Worm (Caenorhabditis elegans) whole organism, L3 larva: ENCODE data around the gene srd-40.

Experiments
- R02D3.7 ChIP-seq: fragments of 150-350 bp; optimal IDR thresholded peaks from 2 replicates; lab custom pipeline; 2014; ENCODE audit warnings: missing biosample characterization, missing genetic modification characterization
- ZK546.5 ChIP-seq: sonication (generic microtip); optimal IDR thresholded peaks from 2 replicates; lab custom pipeline; 2017; ENCODE audit warnings: missing biosample characterization, missing genetic modification characterization
- aly-2 ChIP-seq: fragments of 150-350 bp; optimal IDR thresholded peaks from 2 replicates; lab custom pipeline; 2014; ENCODE audit warnings: missing biosample characterization, missing genetic modification characterization
- ama-1 ChIP-seq: fragments of 150-350 bp; optimal IDR thresholded peaks from 2 replicates; lab custom pipeline; 2018
- ceh-16 ChIP-seq: sonication (generic microtip); optimal IDR thresholded peaks from 2 replicates; lab custom pipeline; 2017; ENCODE audit warnings: missing biosample characterization, missing genetic modification characterization
- ceh-28 ChIP-seq: fragments of 150-350 bp; optimal IDR thresholded peaks from 2 replicates; lab custom pipeline; 2014; ENCODE audit warnings: missing biosample characterization, missing genetic modification reagents, missing genetic modification characterization
- ceh-82 ChIP-seq: fragments of 150-350 bp; optimal IDR thresholded peaks from 2 replicates; lab custom pipeline; 2014; ENCODE audit warnings: missing biosample characterization, missing genetic modification characterization
- ceh-9 ChIP-seq: sonication (generic microtip); optimal IDR thresholded peaks from 2 replicates; lab custom pipeline; 2018; ENCODE audit warnings: missing biosample characterization, missing genetic modification characterization
- daf-12 ChIP-seq: fragments of 150-350 bp; optimal IDR thresholded peaks from 2 replicates; lab custom pipeline; 2014; ENCODE audit warnings: missing biosample characterization, missing genetic modification reagents, missing genetic modification characterization
- egl-27 ChIP-seq: sonication (generic microtip); optimal IDR thresholded peaks from 4 replicates; lab custom pipeline; 2017; ENCODE audit warnings: missing biosample characterization, missing genetic modification reagents, missing genetic modification characterization
- egl-5 ChIP-seq: fragments of 150-350 bp; optimal IDR thresholded peaks from 2 replicates; lab custom pipeline; 2017; ENCODE audit warnings: missing biosample characterization, missing genetic modification reagents, missing genetic modification characterization, inconsistent platforms
- elt-1 ChIP-seq: fragments of 150-350 bp; optimal IDR thresholded peaks from 2 replicates; lab custom pipeline; 2014; ENCODE audit warnings: missing biosample characterization, missing genetic modification characterization
- elt-2 ChIP-seq: sonication (generic microtip); optimal IDR thresholded peaks from 2 replicates; lab custom pipeline; 2016; ENCODE audit warnings: missing genetic modification reagents, mild to moderate bottlenecking, missing genetic modification characterization, missing compliant biosample characterization
- elt-3 ChIP-seq, 3 experiments: fragments of 150-350 bp in 1 of 3; sonication (generic microtip) in 2 of 3; optimal IDR thresholded peaks; 2 replicates in 2 of 3; 4 replicates in 1 of 3; lab custom pipeline; 2014 to 2017; ENCODE audit warnings: missing biosample characterization in 3 of 3, missing genetic modification characterization in 3 of 3
- eor-1 ChIP-seq, 2 experiments: fragments of 150-350 bp; optimal IDR thresholded peaks; 2 replicates each; lab custom pipeline; 2014 to 2018; ENCODE audit warnings: missing biosample characterization in 2 of 2, missing genetic modification characterization in 2 of 2
- fkh-10 ChIP-seq: sonication (generic microtip); optimal IDR thresholded peaks from 2 replicates; lab custom pipeline; 2017; ENCODE audit warnings: missing biosample characterization, missing genetic modification reagents, missing genetic modification characterization
- fkh-2 ChIP-seq: fragments of 150-350 bp; optimal IDR thresholded peaks from 2 replicates; lab custom pipeline; 2014; ENCODE audit warnings: missing biosample characterization, missing genetic modification reagents, missing genetic modification characterization
- fos-1 ChIP-seq: fragments of 150-350 bp; optimal IDR thresholded peaks from 2 replicates; lab custom pipeline; 2014; ENCODE audit warnings: missing biosample characterization, missing genetic modification characterization
- hmg-11 ChIP-seq: sonication (generic microtip); optimal IDR thresholded peaks from 2 replicates; lab custom pipeline; 2016; ENCODE audit warnings: missing genetic modification characterization, missing compliant biosample characterization
- jun-1 ChIP-seq: fragments of 150-350 bp; optimal IDR thresholded peaks from 2 replicates; lab custom pipeline; 2014; ENCODE audit warnings: missing biosample characterization, missing genetic modification reagents, missing genetic modification characterization
- lin-15B ChIP-seq: fragments of 150-350 bp; optimal IDR thresholded peaks from 2 replicates; lab custom pipeline; 2014; ENCODE audit warnings: missing biosample characterization, missing genetic modification characterization
- lin-39 ChIP-seq: fragments of 150-350 bp; optimal IDR thresholded peaks from 2 replicates; lab custom pipeline; 2018; ENCODE audit warnings: missing biosample characterization, missing genetic modification reagents, missing genetic modification characterization
- lsy-12 ChIP-seq: sonication (generic microtip); optimal IDR thresholded peaks from 2 replicates; lab custom pipeline; 2016; ENCODE audit warnings: mild to moderate bottlenecking, missing genetic modification characterization, missing compliant biosample characterization
- mdl-1 ChIP-seq: fragments of 150-350 bp; optimal IDR thresholded peaks from 2 replicates; lab custom pipeline; 2014; ENCODE audit warnings: missing biosample characterization, missing genetic modification characterization
- mml-1 ChIP-seq: fragments of 150-350 bp; sonication (generic microtip); optimal IDR thresholded peaks from 3 replicates; lab custom pipeline; 2014; ENCODE audit warnings: missing biosample characterization, missing genetic modification characterization
- nfya-1 ChIP-seq: sonication (generic microtip); optimal IDR thresholded peaks from 2 replicates; lab custom pipeline; 2017; ENCODE audit warnings: missing genetic modification characterization, mild to moderate bottlenecking, missing compliant biosample characterization, antibody characterized with exemption, moderate library complexity; ENCODE audit not compliant: insufficient read depth
- nhr-11 ChIP-seq: fragments of 150-350 bp; optimal IDR thresholded peaks from 2 replicates; lab custom pipeline; 2014; ENCODE audit warnings: missing biosample characterization, missing genetic modification characterization
- nhr-12 ChIP-seq: fragments of 150-350 bp; optimal IDR thresholded peaks from 2 replicates; lab custom pipeline; 2014; ENCODE audit warnings: missing biosample characterization, missing genetic modification characterization
- nhr-23 ChIP-seq: fragments of 150-350 bp; optimal IDR thresholded peaks from 2 replicates; lab custom pipeline; 2014; ENCODE audit warnings: missing biosample characterization, missing genetic modification reagents, missing genetic modification characterization
- nhr-237 ChIP-seq: fragments of 150-350 bp; optimal IDR thresholded peaks from 2 replicates; lab custom pipeline; 2014; ENCODE audit warnings: missing biosample characterization, missing genetic modification characterization
- nhr-25 ChIP-seq: sonication (generic microtip); optimal IDR thresholded peaks from 2 replicates; lab custom pipeline; 2017; ENCODE audit warnings: missing biosample characterization, missing genetic modification characterization
- nhr-28 ChIP-seq: fragments of 150-350 bp; optimal IDR thresholded peaks from 2 replicates; lab custom pipeline; 2014; ENCODE audit warnings: missing biosample characterization, missing genetic modification characterization
- nhr-43 ChIP-seq: sonication (generic microtip); optimal IDR thresholded peaks from 2 replicates; lab custom pipeline; 2016; ENCODE audit warnings: mild to moderate bottlenecking, missing genetic modification characterization, missing compliant biosample characterization; ENCODE audit not compliant: poor library complexity, severe bottlenecking
- nhr-67 ChIP-seq: fragments of 150-350 bp; optimal IDR thresholded peaks from 2 replicates; lab custom pipeline; 2014; ENCODE audit warnings: missing biosample characterization, missing genetic modification characterization
- nhr-76 ChIP-seq: fragments of 150-350 bp; sonication (generic microtip); optimal IDR thresholded peaks from 5 replicates; lab custom pipeline; 2014; ENCODE audit warnings: missing biosample characterization, missing genetic modification characterization
- nhr-77 ChIP-seq: fragments of 150-350 bp; optimal IDR thresholded peaks from 2 replicates; lab custom pipeline; 2014; ENCODE audit warnings: missing biosample characterization, missing genetic modification characterization
- pha-4 ChIP-seq: fragments of 150-350 bp; optimal IDR thresholded peaks from 2 replicates; lab custom pipeline; 2014; ENCODE audit warnings: missing biosample characterization, missing genetic modification reagents, missing genetic modification characterization
- pqm-1 ChIP-seq: fragments of 150-350 bp; optimal IDR thresholded peaks from 2 replicates; lab custom pipeline; 2017; ENCODE audit warnings: missing biosample characterization, missing genetic modification characterization, inconsistent platforms
- sea-2 ChIP-seq: fragments of 150-350 bp; sonication (generic microtip); optimal IDR thresholded peaks from 4 replicates; lab custom pipeline; 2014; ENCODE audit warnings: missing biosample characterization, missing genetic modification reagents, missing genetic modification characterization
- skn-1 ChIP-seq: fragments of 150-350 bp; optimal IDR thresholded peaks from 2 replicates; lab custom pipeline; 2014; ENCODE audit warnings: missing biosample characterization, missing genetic modification characterization
- snpc-4 ChIP-seq: fragments of 150-350 bp; optimal IDR thresholded peaks from 2 replicates; lab custom pipeline; 2014; ENCODE audit warnings: missing biosample characterization, missing genetic modification characterization
- tbx-2 ChIP-seq: sonication (generic microtip); optimal IDR thresholded peaks from 2 replicates; lab custom pipeline; 2016; ENCODE audit warnings: mild to moderate bottlenecking, missing genetic modification characterization, missing compliant biosample characterization
- unc-39 ChIP-seq: sonication (generic microtip); optimal IDR thresholded peaks from 4 replicates; lab custom pipeline; 2017; ENCODE audit warnings: missing biosample characterization, missing genetic modification characterization
- zag-1 ChIP-seq: fragments of 150-350 bp; optimal IDR thresholded peaks from 2 replicates; lab custom pipeline; 2014; ENCODE audit warnings: missing biosample characterization, missing genetic modification characterization
- ztf-11 ChIP-seq: fragments of 150-350 bp; optimal IDR thresholded peaks from 2 replicates; lab custom pipeline; 2014; ENCODE audit warnings: missing biosample characterization, missing genetic modification characterization
- ztf-4 ChIP-seq: fragments of 150-350 bp; optimal IDR thresholded peaks from 2 replicates; lab custom pipeline; 2014; ENCODE audit warnings: missing biosample characterization, missing genetic modification characterization

Gene srd-40

DNA sequence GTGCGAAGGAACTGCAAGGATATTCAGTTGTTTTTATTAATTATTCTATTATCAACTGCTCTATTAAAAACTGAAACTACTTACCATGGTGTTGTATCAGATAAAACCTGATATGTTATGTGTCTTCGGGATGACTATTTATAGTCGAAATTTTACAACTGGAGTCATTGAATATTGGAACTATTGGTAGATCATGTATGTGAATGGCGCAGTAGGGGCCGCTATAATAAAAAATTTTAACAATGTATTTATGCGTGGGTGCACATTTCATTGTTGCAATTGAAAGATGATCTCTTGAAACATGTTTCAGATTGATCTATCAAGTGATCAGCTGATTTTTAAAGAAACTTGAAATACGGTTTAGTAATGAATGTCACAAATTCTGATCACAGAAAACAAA is 35.4 kb downstream of the srd-40 start, which contains the start of gene nspc-14:
Gene nspc-14, minus strand, starts transcription at position 101 of the 400 bp plus-strand sequence.
- TF ChIP-seq ceh-9 (no peak), zag-1 (tag; lab: Kevin White, UChicago) (no peak), fkh-10 (GFP tag; lab: Kevin White, UChicago) (no peak), elt-1 (tag; lab: Kevin White, UChicago) (no peak), fkh-2 (no peak), nhr-28 (no peak), nhr-237 (tag; lab: Kevin White, UChicago) (no peak), nhr-67 (tag; lab: Kevin White, UChicago) (no peak), daf-12 (tag; lab: Kevin White, UChicago) (no peak), nhr-23 (no peak), aly-2 (tag; lab: Kevin White, UChicago) (no peak), lsy-12 (no peak), egl-5 (tag; lab: Kevin White, UChicago) (no peak), tbx-2 (tag; lab: Kevin White, UChicago) (no peak), ceh-82 (tag; lab: Kevin White, UChicago) (no peak), nfya-1 (tag; lab: Kevin White, UChicago) (no peak), pha-4 (no peak)

ce11 chrX:12360444-12360843 is 36.9 kb downstream of the srd-40 start, which contains the start of the genes nspc-15 and F19H6.6:
Gene nspc-15, plus strand, starts transcription at chrX:12360744.
Gene F19H6.6, plus strand, starts transcription at chrX:12360827.
- TF ChIP-seq egl-27 (tag; lab: Kevin White, UChicago) (no peak), R02D3.7 (tag; lab: Kevin White, UChicago) (no peak), ama-1 (lab: Kevin White, UChicago) (no peak), mml-1 (tag; lab: Kevin White, UChicago) (no peak), nhr-67 (tag; lab: Kevin White, UChicago) (no peak)

DNA sequence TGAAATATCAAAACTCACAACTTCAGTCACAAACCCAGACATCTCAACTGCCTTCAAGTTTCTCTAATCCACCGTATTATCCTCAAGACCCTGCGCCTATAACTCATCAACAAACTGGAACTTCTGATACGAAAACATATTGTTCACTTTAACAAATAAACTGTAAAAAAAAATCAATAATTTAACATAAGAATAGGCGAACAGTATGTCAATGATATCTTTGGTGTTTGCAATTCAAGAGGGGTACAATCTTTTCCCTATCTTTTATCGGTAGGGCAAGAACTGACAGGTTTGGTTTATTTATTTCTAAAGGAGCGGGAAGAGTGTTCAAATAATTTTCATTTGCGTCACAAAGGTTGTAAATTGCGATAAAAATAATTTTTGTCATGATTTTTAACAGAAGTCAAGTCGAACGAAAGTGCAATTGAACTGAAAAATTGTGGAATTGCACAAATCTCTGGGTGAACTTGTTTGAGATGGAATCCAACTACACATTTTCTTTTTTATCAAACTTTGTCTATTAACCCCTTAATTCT is 39.5 kb downstream of the srd-40 start:
- TF ChIP-seq ztf-11 (tag; lab: Kevin White, UChicago) (peak; percentile 53), elt-1 (tag; lab: Kevin White, UChicago) (peak; percentile 75), skn-1 (tag; lab: Kevin White, UChicago) (peak; percentile 99), ceh-9 (no peak), ceh-16 (tag; lab: Kevin White, UChicago) (peak; percentile 66), ceh-28 (tag; lab: Kevin White, UChicago) (peak; percentile 100), elt-3 (tag; optimal IDR thresholded peaks at IDR 0.05; lab: Kevin White, UChicago) (peak; percentile 72 to 98 (median 87)), ceh-82 (tag; lab: Kevin White, UChicago) (peak; percentile 96), zag-1 (tag; lab: Kevin White, UChicago) (peak; percentile 88), jun-1 (tag; lab: Kevin White, UChicago) (peak; percentile 100), lsy-12 (peak; percentile 95), nfya-1 (tag; lab: Kevin White, UChicago) (peak; percentile 91), hmg-11 (tag; lab: Kevin White, UChicago) (peak; percentile 77), snpc-4 (tag; lab: Kevin White, UChicago) (peak; percentile 94), nhr-43 (tag; lab: Kevin White, UChicago) (peak; percentile 99), pqm-1 (tag; lab: Kevin White, UChicago) (peak; percentile 93), nhr-23 (peak; percentile 99), nhr-12 (tag; lab: Kevin White, UChicago) (peak; percentile 25), elt-2 (tag; lab: Kevin White, UChicago) (peak; percentile 84), nhr-237 (tag; lab: Kevin White, UChicago) (peak; percentile 43), tbx-2 (tag; lab: Kevin White, UChicago) (peak; percentile 98), mdl-1 (tag; lab: Kevin White, UChicago) (peak; percentile 86), mml-1 (tag; lab: Kevin White, UChicago) (no peak), sea-2 (GFP tag; lab: Kevin White, UChicago) (peak; percentile 11), fkh-2 (peak; percentile 56), nhr-11 (peak; percentile 98), lin-39 (peak; percentile 82), fkh-10 (GFP tag; lab: Kevin White, UChicago) (peak; percentile 99), aly-2 (tag; lab: Kevin White, UChicago) (peak; percentile 98), nhr-77 (peak; percentile 98), nhr-67 (tag; lab: Kevin White, UChicago) (peak; percentile 58), pha-4 (peak; percentile 99), nhr-25 (tag; lab: Kevin White, UChicago) (peak; percentile 87), nhr-76 (tag; lab: Kevin White, UChicago) (peak; percentile 86), ztf-4 (tag; lab: Kevin White, UChicago) (peak; percentile 93), ZK546.5 (tag; lab: Kevin White, UChicago) (peak; percentile 72), eor-1 (tag; optimal IDR thresholded peaks at IDR 0.05; lab: Kevin White, UChicago) (peak in 1 of 2 experiments; percentile 80), egl-27 (tag; lab: Kevin White, UChicago) (peak; percentile 87), ama-1 (lab: Kevin White, UChicago) (no peak), lin-15B (peak; percentile 12), egl-5 (tag; lab: Kevin White, UChicago) (peak; percentile 98), fos-1 (tag; lab: Kevin White, UChicago) (peak; percentile 91), daf-12 (tag; lab: Kevin White, UChicago) (peak; percentile 93), R02D3.7 (tag; lab: Kevin White, UChicago) (peak; percentile 91), unc-39 (tag; lab: Kevin White, UChicago) (no peak)
